Fruit fly (Drosophila melanogaster): ENCODE data around the gene rtet.
A peak's percentile ranks its signal among the peaks of the same experiment; 100 is the strongest.

Gene rtet

dm6 chr3R:21060430-21061245 is 47.6 kb upstream of the rtet start, which contains the start of gene Mvl (continued):
- peak; percentile 59; the same call in 1 of the 3 replicates for TF ChIP-seq CG6791 (GFP tag; IDR thresholded peaks at IDR 0.05; ENCODE audit: partially characterized antibody)
- no peak for TF ChIP-seq wor (GFP tag; IDR thresholded peaks at IDR 0.05)
- TF ChIP-seq CG12769 (tag; optimal IDR thresholded peaks at IDR 0.05): peak; percentile 38
- peak; percentile 39 for TF ChIP-seq Blimp-1 (GFP tag; optimal IDR thresholded peaks at IDR 0.05)
- TF ChIP-seq so (GFP tag; IDR thresholded peaks at IDR 0.05): no peak
- TF ChIP-seq pan (optimal IDR thresholded peaks at IDR 0.05): no peak
- no peak for TF ChIP-seq pan (GFP tag; optimal IDR thresholded peaks at IDR 0.05 in 1 of 2, IDR thresholded peaks at IDR 0.05 in 1 of 2)
- peak; percentile 37 for TF ChIP-seq amos (GFP tag; IDR thresholded peaks at IDR 0.05; ENCODE audit: partially characterized antibody)
- TF ChIP-seq CG34376 (GFP tag; optimal IDR thresholded peaks at IDR 0.05): peak; percentile 65
- TF ChIP-seq CG12155 (GFP tag; optimal IDR thresholded peaks at IDR 0.05): no peak
- no peak for TF ChIP-seq CkIIα-i1 (GFP tag; IDR thresholded peaks at IDR 0.05)
- peak; percentile 72 for TF ChIP-seq HmgD (GFP tag; optimal IDR thresholded peaks at IDR 0.05)
- peak; percentile 71 for TF ChIP-seq lab (GFP tag; optimal IDR thresholded peaks at IDR 0.05)
- TF ChIP-seq Ets97D (GFP tag; optimal IDR thresholded peaks at IDR 0.05): peak; percentile 48
- no peak for TF ChIP-seq nau (GFP tag; optimal IDR thresholded peaks at IDR 0.05)
- peak; percentile 34; the same call in 1 of the 2 replicates for TF ChIP-seq CG3847 (GFP tag; IDR thresholded peaks at IDR 0.05)
- 0 out of 3 replicates have a peak, but pooled peaks have one; percentile 17 for TF ChIP-seq CG17361 (GFP tag; IDR thresholded peaks at IDR 0.05)
- TF ChIP-seq CG3163 (GFP tag; optimal IDR thresholded peaks at IDR 0.05): peak; percentile 41
- TF ChIP-seq CG17186 (GFP tag; optimal IDR thresholded peaks at IDR 0.05): peak; percentile 13
- peak; percentile 47 for TF ChIP-seq kay (GFP tag; optimal IDR thresholded peaks at IDR 0.05)
- peak; percentile 78 for TF ChIP-seq CG7987 (GFP tag; optimal IDR thresholded peaks at IDR 0.05)
- TF ChIP-seq CG2129 (GFP tag; IDR thresholded peaks at IDR 0.05; ENCODE audit: partially characterized antibody): no peak
- peak; percentile 79 for TF ChIP-seq pros (GFP tag; optimal IDR thresholded peaks at IDR 0.05)
- TF ChIP-seq Spps (tag; optimal IDR thresholded peaks at IDR 0.05): peak; percentile 6
- 0 out of 2 replicates have a peak, but pooled peaks have one; percentile 15 for TF ChIP-seq inv (GFP tag; IDR thresholded peaks at IDR 0.05; ENCODE audit: partially characterized antibody)
- peak; percentile 56 for TF ChIP-seq trem (tag; optimal IDR thresholded peaks at IDR 0.05)
- no peak for TF ChIP-seq CG2120 (GFP tag; optimal IDR thresholded peaks at IDR 0.05)
- TF ChIP-seq CG17359 (tag; optimal IDR thresholded peaks at IDR 0.05): peak; percentile 9
- peak; percentile 44 for TF ChIP-seq CG2116 (GFP tag; optimal IDR thresholded peaks at IDR 0.05)
- TF ChIP-seq GATAe (GFP tag; conservative IDR thresholded peaks at IDR 0.05): 0 out of 2 replicates have a peak, but pooled peaks have one; percentile 10
- TF ChIP-seq sens-2 (GFP tag; IDR thresholded peaks at IDR 0.05): 0 out of 2 replicates have a peak, but pooled peaks have one; percentile 44
- TF ChIP-seq Stat92E (GFP tag; optimal IDR thresholded peaks at IDR 0.05): peak in 1 of 3 experiments; percentile 14
- TF ChIP-seq crp (GFP tag; optimal IDR thresholded peaks at IDR 0.05): peak in 1 of 2 experiments; percentile 72
- TF ChIP-seq ash1 (GFP tag; optimal IDR thresholded peaks at IDR 0.05): peak; percentile 12
- TF ChIP-seq HmgZ (tag; optimal IDR thresholded peaks at IDR 0.05): peak; percentile 81
- no peak for TF ChIP-seq ttk (GFP tag; IDR thresholded peaks at IDR 0.05)
- no peak for TF ChIP-seq Elba2 (GFP tag; optimal IDR thresholded peaks at IDR 0.05)
- peak; percentile 58 for TF ChIP-seq CG10543 (GFP tag; optimal IDR thresholded peaks at IDR 0.05)
- TF ChIP-seq Sry-δ (GFP tag; optimal IDR thresholded peaks at IDR 0.05): peak; percentile 38
- TF ChIP-seq hth (optimal IDR thresholded peaks at IDR 0.05): no peak
- peak; percentile 57 for TF ChIP-seq CG15514 (GFP tag; optimal IDR thresholded peaks at IDR 0.05)
- peak; percentile 39 for TF ChIP-seq CG12659 (GFP tag; optimal IDR thresholded peaks at IDR 0.05)
- TF ChIP-seq CG10147 (GFP tag; optimal IDR thresholded peaks at IDR 0.05): no peak
- no peak for TF ChIP-seq Ada2b (GFP tag; IDR thresholded peaks at IDR 0.05)
- TF ChIP-seq Sox102F (GFP tag; optimal IDR thresholded peaks at IDR 0.05): no peak
- TF ChIP-seq h (optimal IDR thresholded peaks at IDR 0.05): no peak
- no peak for TF ChIP-seq usp (GFP tag; optimal IDR thresholded peaks at IDR 0.05)
- TF ChIP-seq sd (tag; optimal IDR thresholded peaks at IDR 0.05): peak; percentile 8
